Fruit fly (Drosophila melanogaster): ENCODE measurements around the gene CG14143.

The CG14143 gene

dm6 chr3L:11096195-11096908, 38.4 kb upstream of the CG14143 start, which contains the start of the genes CG46439, Iyd and CG33947 (continued):
- TF ChIP-seq pum (GFP tag; optimal IDR thresholded peaks at IDR 0.05) (no peak), pan (optimal IDR thresholded peaks at IDR 0.05) (no peak), pan (GFP tag; optimal IDR thresholded peaks at IDR 0.05 in 1 of 2, IDR thresholded peaks at IDR 0.05 in 1 of 2) (no peak), CG7839 (tag; optimal IDR thresholded peaks at IDR 0.05) (no peak), MBD-R2 (GFP tag; IDR thresholded peaks at IDR 0.05) (peak; percentile 28; the same call in 1 of the 2 replicates), HLH3B (GFP tag; IDR thresholded peaks at IDR 0.05) (no peak), CG18619 (GFP tag; optimal IDR thresholded peaks at IDR 0.05) (no peak), gt (GFP tag; IDR thresholded peaks at IDR 0.05) (no peak), sr (GFP tag; IDR thresholded peaks at IDR 0.05) (no peak), Hr3 (GFP tag; optimal IDR thresholded peaks at IDR 0.05) (no peak), amos (GFP tag; IDR thresholded peaks at IDR 0.05; ENCODE audit: partially characterized antibody) (no peak), E2f2 (GFP tag; IDR thresholded peaks at IDR 0.05) (peak; percentile 45), CkIIα-i1 (GFP tag; IDR thresholded peaks at IDR 0.05) (no peak), gce (GFP tag; IDR thresholded peaks at IDR 0.05) (0 out of 3 replicates have a peak, but pooled peaks have one; percentile 41), nmo (GFP tag; optimal IDR thresholded peaks at IDR 0.05) (no peak), Sox100B (GFP tag; optimal IDR thresholded peaks at IDR 0.05) (no peak), CG16863 (GFP tag; optimal IDR thresholded peaks at IDR 0.05) (no peak), dysf (GFP tag; IDR thresholded peaks at IDR 0.05) (no peak), CG17612 (GFP tag; IDR thresholded peaks at IDR 0.05) (no peak), pros (GFP tag; optimal IDR thresholded peaks at IDR 0.05) (peak; percentile 37), hth (optimal IDR thresholded peaks at IDR 0.05) (no peak), CG17385 (GFP tag; optimal IDR thresholded peaks at IDR 0.05) (peak; percentile 80), CG10979 (tag; optimal IDR thresholded peaks at IDR 0.05) (no peak), cas (GFP tag; IDR thresholded peaks at IDR 0.05) (no peak), CG11504 (tag; optimal IDR thresholded peaks at IDR 0.05) (peak; percentile 18), CG11093 (GFP tag; IDR thresholded peaks at IDR 0.05) (no peak), ken (GFP tag; IDR thresholded peaks at IDR 0.05) (0 out of 3 replicates have a peak, but pooled peaks have one; percentile 19), chn (GFP tag; optimal IDR thresholded peaks at IDR 0.05) (peak; percentile 4), fru (optimal IDR thresholded peaks at IDR 0.05) (no peak), mld (GFP tag; IDR thresholded peaks at IDR 0.05; ENCODE audit: partially characterized antibody) (no peak), Nf-YA (GFP tag; IDR thresholded peaks at IDR 0.05) (no peak), ato (GFP tag; IDR thresholded peaks at IDR 0.05; ENCODE audit: partially characterized antibody) (0 out of 2 replicates have a peak, but pooled peaks have one; percentile 28), rib (GFP tag; IDR thresholded peaks at IDR 0.05) (0 out of 2 replicates have a peak, but pooled peaks have one; percentile 26), corto (GFP tag; optimal IDR thresholded peaks at IDR 0.05) (peak; percentile 16), CG10209 (GFP tag; optimal IDR thresholded peaks at IDR 0.05) (peak; percentile 19), CG32772 (GFP tag; IDR thresholded peaks at IDR 0.05) (no peak), sens (GFP tag) (peak; percentile 82), Dek (tag; optimal IDR thresholded peaks at IDR 0.05) (peak; percentile 10), pzg (GFP tag; optimal IDR thresholded peaks at IDR 0.05) (peak; percentile 37), Awh (GFP tag; IDR thresholded peaks at IDR 0.05) (no peak), CG13624 (GFP tag; optimal IDR thresholded peaks at IDR 0.05) (no peak), CG6272 (GFP tag; IDR thresholded peaks at IDR 0.05) (no peak), grau (tag; optimal IDR thresholded peaks at IDR 0.05) (peak; percentile 2), sens-2 (GFP tag; IDR thresholded peaks at IDR 0.05) (no peak), Deaf1 (tag; optimal IDR thresholded peaks at IDR 0.05) (peak; percentile 46), peb (GFP tag; IDR thresholded peaks at IDR 0.05) (no peak), nau (GFP tag; optimal IDR thresholded peaks at IDR 0.05) (peak; percentile 59), hb (GFP tag; IDR thresholded peaks at IDR 0.05; ENCODE audit: partially characterized antibody) (no peak), da (GFP tag; optimal IDR thresholded peaks at IDR 0.05) (no peak), NK7.1 (GFP tag; optimal IDR thresholded peaks at IDR 0.05) (no peak), aop (GFP tag; IDR thresholded peaks at IDR 0.05) (no peak)

Measured in whole organism, embryonic.